Worm (Caenorhabditis elegans) whole organism, L4 larva: ENCODE measurements around the gene Y46G5A.14.

Experiments used
- D1046.2 ChIP-seq: fragments of 200-800 bp; sonication (Bioruptor generic); IDR thresholded peaks from 2 replicates; pipeline ENCODE4 v1.3.6; 2022; ENCODE audit warnings: missing genetic modification characterization, missing compliant biosample characterization
- F37D6.2 ChIP-seq: sonication (generic microtip); optimal IDR thresholded peaks from 2 replicates; lab custom pipeline; 2016; ENCODE audit warnings: mild to moderate bottlenecking, missing genetic modification characterization, missing compliant biosample characterization
- F44E2.7 ChIP-seq: fragments of 200-800 bp; sonication (Bioruptor generic); IDR thresholded peaks from 2 replicates; pipeline ENCODE4 v2.1.2; 2022; ENCODE audit warnings: missing genetic modification characterization, missing compliant biosample characterization
- Y105C5A.15 ChIP-seq: fragments of 200-800 bp; sonication (Bioruptor generic); IDR thresholded peaks from 2 replicates; pipeline ENCODE4 v1.3.6; 2022; ENCODE audit warnings: missing genetic modification characterization, missing compliant biosample characterization
- Y48G9A.11 ChIP-seq: fragments of 200-800 bp; sonication (Bioruptor generic); IDR thresholded peaks from 2 replicates; pipeline ENCODE4 v1.3.6; 2022; ENCODE audit warnings: missing genetic modification reagents, missing genetic modification characterization, missing compliant biosample characterization
- ama-1 ChIP-seq: fragments of 150-350 bp; optimal IDR thresholded peaks from 2 replicates; lab custom pipeline; 2014; ENCODE audit warnings: inconsistent platforms, mixed read lengths
- arid-1 ChIP-seq: fragments of 200-800 bp; sonication (Bioruptor generic); conservative IDR thresholded peaks from 2 replicates; pipeline ENCODE4 v1.3.6; 2022; ENCODE audit warnings: missing genetic modification reagents, missing genetic modification characterization, missing compliant biosample characterization
- attf-4 ChIP-seq: sonication (generic microtip); optimal IDR thresholded peaks from 3 replicates; lab custom pipeline; 2017; ENCODE audit warnings: missing biosample characterization, missing genetic modification characterization
- ceh-44 ChIP-seq: fragments of 200-800 bp; sonication (Bioruptor generic); IDR thresholded peaks from 2 replicates; pipeline ENCODE4 v1.3.6; 2022; ENCODE audit warnings: missing genetic modification reagents, missing genetic modification characterization, missing compliant biosample characterization
- ceh-62 ChIP-seq: sonication (generic microtip); optimal IDR thresholded peaks from 2 replicates; lab custom pipeline; 2017; ENCODE audit warnings: missing biosample characterization, missing genetic modification characterization
- ctbp-1 ChIP-seq: fragments of 200-800 bp; sonication (Bioruptor generic); IDR thresholded peaks from 2 replicates; pipeline ENCODE4 v1.3.6; 2022; ENCODE audit warnings: missing genetic modification reagents, missing genetic modification characterization, missing compliant biosample characterization
- dmd-8 ChIP-seq: fragments of 200-800 bp; sonication (Bioruptor generic); IDR thresholded peaks from 2 replicates; pipeline ENCODE4 v1.3.6; 2022; ENCODE audit warnings: missing genetic modification characterization, missing compliant biosample characterization
- dpl-1 ChIP-seq: fragments of 150-350 bp; optimal IDR thresholded peaks from 2 replicates; lab custom pipeline; 2014; ENCODE audit warnings: missing biosample characterization, missing genetic modification reagents, missing genetic modification characterization
- egl-43 ChIP-seq: fragments of 200-800 bp; sonication (Bioruptor generic); IDR thresholded peaks from 2 replicates; pipeline ENCODE4 v1.3.6; 2022; ENCODE audit warnings: missing genetic modification reagents, missing genetic modification characterization, missing compliant biosample characterization
- fos-1 ChIP-seq: fragments of 150-350 bp; optimal IDR thresholded peaks from 2 replicates; lab custom pipeline; 2014; ENCODE audit warnings: missing biosample characterization, missing genetic modification characterization
- gei-8 ChIP-seq: fragments of 200-800 bp; sonication (Bioruptor generic); optimal IDR thresholded peaks from 2 replicates; lab custom pipeline; 2018; ENCODE audit warnings: mild to moderate bottlenecking, missing genetic modification characterization, missing compliant biosample characterization
- hlh-11 ChIP-seq: fragments of 200-800 bp; sonication (Bioruptor generic); optimal IDR thresholded peaks from 2 replicates; lab custom pipeline; 2018; ENCODE audit warnings: mild to moderate bottlenecking, missing genetic modification characterization, missing compliant biosample characterization
- hlh-30 ChIP-seq: sonication (generic microtip); optimal IDR thresholded peaks from 2 replicates; lab custom pipeline; 2017; ENCODE audit warnings: antibody characterized with exemption, mild to moderate bottlenecking, missing genetic modification characterization, missing compliant biosample characterization; ENCODE audit not compliant: insufficient read depth
- lim-7 ChIP-seq: fragments of 200-800 bp; sonication (Bioruptor generic); IDR thresholded peaks from 2 replicates; pipeline ENCODE4 v1.3.6; 2022; ENCODE audit warnings: missing genetic modification characterization, missing compliant biosample characterization
- lin-1 ChIP-seq: fragments of 200-800 bp; sonication (Bioruptor generic); IDR thresholded peaks from 2 replicates; pipeline ENCODE4 v1.3.6; 2022; ENCODE audit warnings: missing genetic modification reagents, missing genetic modification characterization, missing compliant biosample characterization
- lin-38 ChIP-seq: fragments of 200-800 bp; sonication (Bioruptor generic); IDR thresholded peaks from 2 replicates; pipeline ENCODE4 v1.3.6; 2022; ENCODE audit warnings: missing genetic modification reagents, missing genetic modification characterization, missing compliant biosample characterization
- lin-39 ChIP-seq: fragments of 150-350 bp; optimal IDR thresholded peaks from 2 replicates; lab custom pipeline; 2014; ENCODE audit warnings: missing biosample characterization, missing genetic modification reagents, missing genetic modification characterization
- madf-5 ChIP-seq, 2 experiments: fragments of 200-800 bp; sonication (Bioruptor generic); IDR thresholded peaks; 2 replicates each; pipeline ENCODE4 v1.3.6; 2022; ENCODE audit warnings: missing compliant biosample characterization in 2 of 2, missing genetic modification characterization in 2 of 2
- madf-9 ChIP-seq: fragments of 200-800 bp; sonication (Bioruptor generic); conservative IDR thresholded peaks from 2 replicates; pipeline ENCODE4 v1.3.6; 2022; ENCODE audit warnings: missing genetic modification reagents, missing genetic modification characterization, missing compliant biosample characterization
- mdt-29 ChIP-seq: fragments of 200-800 bp; sonication (Bioruptor generic); IDR thresholded peaks from 2 replicates; pipeline ENCODE4 v1.3.6; 2022; ENCODE audit warnings: missing genetic modification reagents, missing genetic modification characterization, missing compliant biosample characterization
- mep-1 ChIP-seq: fragments of 150-350 bp; sonication (generic microtip); optimal IDR thresholded peaks from 3 replicates; lab custom pipeline; 2014; ENCODE audit warnings: missing biosample characterization, missing genetic modification characterization
- nhr-10 ChIP-seq: fragments of 150-350 bp; optimal IDR thresholded peaks from 2 replicates; lab custom pipeline; 2014; ENCODE audit warnings: missing biosample characterization, missing genetic modification characterization
- nhr-28 ChIP-seq: fragments of 150-350 bp; optimal IDR thresholded peaks from 2 replicates; lab custom pipeline; 2014; ENCODE audit warnings: missing biosample characterization, missing genetic modification characterization
- nhr-48 ChIP-seq: sonication (generic microtip); optimal IDR thresholded peaks from 2 replicates; lab custom pipeline; 2016; ENCODE audit warnings: mild to moderate bottlenecking, missing genetic modification characterization, missing compliant biosample characterization
- nhr-6 ChIP-seq: fragments of 150-350 bp; optimal IDR thresholded peaks from 2 replicates; lab custom pipeline; 2014; ENCODE audit warnings: missing biosample characterization, missing genetic modification characterization
- pha-4 ChIP-seq, 2 experiments: fragments of 150-350 bp in 1 of 2; fragments of 200-800 bp in 1 of 2; sonication (Bioruptor generic) in 1 of 2; IDR thresholded peaks in 1 of 2; optimal IDR thresholded peaks in 1 of 2; 2 replicates each; pipeline versions ENCODE4 v1.3.6 to Lab custom; 2014 to 2022; ENCODE audit warnings: missing genetic modification characterization in 2 of 2, missing genetic modification reagents in 2 of 2, missing biosample characterization in 1 of 2, missing compliant biosample characterization in 1 of 2
- rbr-2 ChIP-seq: sonication (generic microtip); optimal IDR thresholded peaks from 2 replicates; lab custom pipeline; 2016; ENCODE audit warnings: missing genotype, missing genetic modification characterization, missing compliant biosample characterization
- saeg-2 ChIP-seq: fragments of 200-800 bp; sonication (Bioruptor generic); IDR thresholded peaks from 2 replicates; pipeline ENCODE4 v1.3.6; 2022; ENCODE audit warnings: missing genetic modification reagents, missing genetic modification characterization, missing compliant biosample characterization
- sdz-12 ChIP-seq: fragments of 200-800 bp; sonication (Bioruptor generic); optimal IDR thresholded peaks from 2 replicates; lab custom pipeline; 2018; ENCODE audit warnings: mild to moderate bottlenecking, missing genetic modification characterization, missing compliant biosample characterization
- set-16 ChIP-seq: fragments of 200-800 bp; sonication (Bioruptor generic); IDR thresholded peaks from 2 replicates; pipeline ENCODE4 v1.3.6; 2022; ENCODE audit warnings: missing genetic modification reagents, missing genetic modification characterization, missing compliant biosample characterization
- snpc-1.2 ChIP-seq: fragments of 200-800 bp; sonication (Bioruptor generic); IDR thresholded peaks from 2 replicates; pipeline ENCODE4 v1.3.6; 2022; ENCODE audit warnings: missing genetic modification reagents, missing genetic modification characterization, missing compliant biosample characterization
- snpc-4 ChIP-seq: fragments of 150-350 bp; optimal IDR thresholded peaks from 2 replicates; lab custom pipeline; 2014; ENCODE audit warnings: missing biosample characterization, missing genetic modification characterization
- spr-1 ChIP-seq: sonication (generic microtip); optimal IDR thresholded peaks from 2 replicates; lab custom pipeline; 2016; ENCODE audit warnings: mild to moderate bottlenecking, missing genetic modification characterization, missing compliant biosample characterization
- spr-3 ChIP-seq: fragments of 200-800 bp; sonication (Bioruptor generic); optimal IDR thresholded peaks from 2 replicates; lab custom pipeline; 2018; ENCODE audit warnings: mild to moderate bottlenecking, missing genetic modification characterization, missing compliant biosample characterization
- tag-97 ChIP-seq: fragments of 200-800 bp; sonication (Bioruptor generic); IDR thresholded peaks from 2 replicates; pipeline ENCODE4 v1.3.6; 2022; ENCODE audit warnings: missing genetic modification characterization, missing compliant biosample characterization
- unc-130 ChIP-seq: sonication (generic microtip); optimal IDR thresholded peaks from 2 replicates; lab custom pipeline; 2016; ENCODE audit warnings: missing genetic modification reagents, missing genetic modification characterization, missing compliant biosample characterization
- unc-62 ChIP-seq, 3 experiments: fragments of 150-350 bp in 1 of 3; sonication (generic microtip); optimal IDR thresholded peaks in 2 of 3; peaks in 1 of 3; 1 replicate in 1 of 3; 2 replicates in 2 of 3; lab custom pipeline; 2014 to 2017; ENCODE audit warnings: missing biosample characterization in 3 of 3, missing genetic modification characterization in 3 of 3, missing genetic modification reagents in 3 of 3, missing genotype in 1 of 3
- vab-7 ChIP-seq: fragments of 200-800 bp; sonication (Bioruptor generic); IDR thresholded peaks from 2 replicates; pipeline ENCODE4 v1.3.6; 2022; ENCODE audit warnings: missing genetic modification reagents, missing genetic modification characterization, missing compliant biosample characterization
- zfp-2 ChIP-seq: sonication (generic microtip); optimal IDR thresholded peaks from 2 replicates; lab custom pipeline; 2016; ENCODE audit warnings: mild to moderate bottlenecking, missing genetic modification characterization, missing compliant biosample characterization
- zfp-3 ChIP-seq: fragments of 200-800 bp; sonication (Bioruptor generic); conservative IDR thresholded peaks from 2 replicates; pipeline ENCODE4 v1.3.6; 2022; ENCODE audit warnings: missing genetic modification reagents, missing genetic modification characterization, missing compliant biosample characterization
- zip-11 ChIP-seq: fragments of 200-800 bp; sonication (Bioruptor generic); IDR thresholded peaks from 2 replicates; pipeline ENCODE4 v1.3.6; 2022; ENCODE audit warnings: missing genetic modification characterization, missing compliant biosample characterization

Gene Y46G5A.14

ce11 chrII:12728608-12729007 is 45.9 kb upstream of the Y46G5A.14 start:
- TF ChIP-seq nhr-10 (tag; lab: Kevin White, UChicago) (no peak), lin-38 (GFP tag; lab: Robert Waterston, UW) (0 out of 2 replicates have a peak, but pooled peaks have one; percentile 10), dpl-1 (GFP tag; lab: Kevin White, UChicago) (no peak)

ce11 chrII:12729952-12730351 is 44.5 kb upstream of the Y46G5A.14 start:
- TF ChIP-seq set-16 (peak; percentile 67), madf-5 (GFP tag; IDR thresholded peaks at IDR 0.05; lab: Robert Waterston, UW) (no peak), egl-43 (0 out of 2 replicates have a peak, but pooled peaks have one; percentile 40), F44E2.7 (GFP tag; lab: Robert Waterston, UW) (0 out of 2 replicates have a peak, but pooled peaks have one; percentile 55)

ce11 chrII:12736579-12736978 is 37.9 kb upstream of the Y46G5A.14 start, which contains the start of gene snrp-200:
Gene snrp-200, minus strand, starts transcription at chrII:12736910.
- TF ChIP-seq hlh-30 (no peak), ceh-62 (no peak), Y105C5A.15 (0 out of 2 replicates have a peak, but pooled peaks have one; percentile 48), hlh-11 (tag; lab: Kevin White, UChicago) (no peak), lin-38 (GFP tag; lab: Robert Waterston, UW) (peak; percentile 63), nhr-48 (tag; lab: Kevin White, UChicago) (no peak), lin-39 (no peak), lin-1 (GFP tag; lab: Robert Waterston, UW) (peak; percentile 26; the same call in 1 of the 2 replicates), zip-11 (no peak), madf-5 (GFP tag; IDR thresholded peaks at IDR 0.05; lab: Robert Waterston, UW) (0 out of 4 replicates have a peak, but pooled peaks of 1 of the 2 experiments have one; percentile 14), Y48G9A.11 (GFP tag; lab: Robert Waterston, UW) (no peak), mdt-29 (GFP tag; lab: Robert Waterston, UW) (no peak), ctbp-1 (GFP tag; lab: Robert Waterston, UW) (0 out of 2 replicates have a peak, but pooled peaks have one; percentile 42), sdz-12 (no peak), snpc-4 (tag; lab: Kevin White, UChicago) (no peak), dmd-8 (GFP tag; lab: Robert Waterston, UW) (no peak), ceh-44 (GFP tag; lab: Robert Waterston, UW) (no peak), attf-4 (tag; lab: Kevin White, UChicago) (no peak), fos-1 (tag; lab: Kevin White, UChicago) (no peak), set-16 (peak; percentile 74), arid-1 (peak; percentile 59; the same call in 1 of the 2 replicates), pha-4 (GFP tag; IDR thresholded peaks at IDR 0.05; lab: Robert Waterston, UW) (peak; percentile 42), pha-4 (tag; optimal IDR thresholded peaks at IDR 0.05; lab: Kevin White, UChicago) (no peak), vab-7 (GFP tag; lab: Robert Waterston, UW) (no peak), F44E2.7 (GFP tag; lab: Robert Waterston, UW) (0 out of 2 replicates have a peak, but pooled peaks have one; percentile 3), unc-62 (GFP tag; optimal IDR thresholded peaks at IDR 0.05 in 1 of 2; lab: Kevin White, UChicago) (no peak), unc-62 (tag; optimal IDR thresholded peaks at IDR 0.05; lab: Kevin White, UChicago) (no peak), nhr-10 (tag; lab: Kevin White, UChicago) (no peak), D1046.2 (GFP tag; lab: Robert Waterston, UW) (0 out of 2 replicates have a peak, but pooled peaks have one; percentile 22), gei-8 (GFP tag; lab: Kevin White, UChicago) (peak; percentile 1), F37D6.2 (tag; lab: Kevin White, UChicago) (no peak), spr-3 (GFP tag; lab: Kevin White, UChicago) (no peak), ama-1 (no peak), spr-1 (no peak), lim-7 (GFP tag; lab: Robert Waterston, UW) (no peak), snpc-1.2 (GFP tag; lab: Robert Waterston, UW) (no peak), zfp-2 (no peak), tag-97 (GFP tag; lab: Robert Waterston, UW) (no peak), zfp-3 (no peak), mep-1 (tag; lab: Kevin White, UChicago) (no peak), unc-130 (GFP tag; lab: Kevin White, UChicago) (no peak), nhr-28 (tag; lab: Kevin White, UChicago) (no peak), rbr-2 (tag; lab: Kevin White, UChicago) (no peak), madf-9 (no peak), saeg-2 (GFP tag; lab: Robert Waterston, UW) (no peak), nhr-6 (tag; lab: Kevin White, UChicago) (no peak)
